Fruit fly (Drosophila melanogaster) Kc167 (cell line): ENCODE measurements around the gene CG32440.

Experiments used
- Myc ChIP-seq: fragments of >200 bp; optimal IDR thresholded peaks from 2 replicates; lab custom pipeline; 2017; ENCODE audit warnings: missing external identifiers
- Sin3A ChIP-seq: fragments of >200 bp; optimal IDR thresholded peaks from 2 replicates; lab custom pipeline; 2018; ENCODE audit warnings: missing external identifiers
- h ChIP-seq: fragments of >200 bp; optimal IDR thresholded peaks from 3 replicates; lab custom pipeline; 2018; ENCODE audit warnings: missing external identifiers
- insv ChIP-seq: fragments of >200 bp; optimal IDR thresholded peaks from 3 replicates; lab custom pipeline; 2018; ENCODE audit warnings: missing external identifiers
- psq ChIP-seq: fragments of >200 bp; optimal IDR thresholded peaks from 2 replicates; lab custom pipeline; 2017; ENCODE audit warnings: missing external identifiers
- ttk ChIP-seq: sonication (Bioruptor generic); optimal IDR thresholded peaks from 2 replicates; lab custom pipeline; 2017; ENCODE audit warnings: missing external identifiers

Gene CG32440

dm6 chr3L:21386917-21387316 is 26.9 kb downstream of the CG32440 start:
- TF ChIP-seq ttk (lab: Kevin White, UChicago) = no peak
- TF ChIP-seq Sin3A (lab: Kevin White, UChicago) = no peak
- TF ChIP-seq insv (lab: Kevin White, UChicago) = no peak
- TF ChIP-seq h (lab: Kevin White, UChicago) = no peak
- TF ChIP-seq psq (lab: Kevin White, UChicago) = no peak
- no peak for TF ChIP-seq Myc

dm6 chr3L:21388824-21389223 is 28.8 kb downstream of the CG32440 start:
- TF ChIP-seq insv (lab: Kevin White, UChicago) (no peak), Sin3A (lab: Kevin White, UChicago) (no peak), Myc (no peak), h (lab: Kevin White, UChicago) (no peak), psq (lab: Kevin White, UChicago) (no peak), ttk (lab: Kevin White, UChicago) (no peak)

dm6 chr3L:21389758-21390157 is 29.8 kb downstream of the CG32440 start:
- no peak for TF ChIP-seq insv (lab: Kevin White, UChicago)
- TF ChIP-seq ttk (lab: Kevin White, UChicago) = no peak
- no peak for TF ChIP-seq Sin3A (lab: Kevin White, UChicago)
- TF ChIP-seq psq (lab: Kevin White, UChicago) = no peak
- no peak for TF ChIP-seq Myc
- no peak for TF ChIP-seq h (lab: Kevin White, UChicago)

dm6 chr3L:21390431-21390830 is 30.5 kb downstream of the CG32440 start:
- no peak for TF ChIP-seq psq (lab: Kevin White, UChicago)
- no peak for TF ChIP-seq h (lab: Kevin White, UChicago)
- no peak for TF ChIP-seq Myc
- TF ChIP-seq insv (lab: Kevin White, UChicago) = no peak
- no peak for TF ChIP-seq ttk (lab: Kevin White, UChicago)
- TF ChIP-seq Sin3A (lab: Kevin White, UChicago) = no peak

dm6 chr3L:21398156-21398555 is 38.2 kb downstream of the CG32440 start:
- TF ChIP-seq Sin3A (lab: Kevin White, UChicago) (no peak), ttk (lab: Kevin White, UChicago) (no peak), psq (lab: Kevin White, UChicago) (no peak), Myc (no peak), insv (lab: Kevin White, UChicago) (no peak), h (lab: Kevin White, UChicago) (no peak)

- TF ChIP-seq Myc (no peak), Sin3A (lab: Kevin White, UChicago) (no peak), psq (lab: Kevin White, UChicago) (no peak), h (lab: Kevin White, UChicago) (no peak), ttk (lab: Kevin White, UChicago) (no peak), insv (lab: Kevin White, UChicago) (no peak)
Measured at dm6 chr3L:21400206-21400605, 40.2 kb downstream of the CG32440 start.

- no peak for TF ChIP-seq Sin3A (lab: Kevin White, UChicago)
- TF ChIP-seq psq (lab: Kevin White, UChicago) = no peak
- no peak for TF ChIP-seq h (lab: Kevin White, UChicago)
- TF ChIP-seq insv (lab: Kevin White, UChicago) = no peak
- no peak for TF ChIP-seq ttk (lab: Kevin White, UChicago)
- TF ChIP-seq Myc = no peak
Measured at dm6 chr3L:21402552-21402951, 42.6 kb downstream of the CG32440 start.

dm6 chr3L:21406638-21407037 is 46.7 kb downstream of the CG32440 start, which contains the start of gene sa:
Gene sa, minus strand, starts transcription at chr3L:21406738.
- TF ChIP-seq h (lab: Kevin White, UChicago) (no peak), insv (lab: Kevin White, UChicago) (no peak), psq (lab: Kevin White, UChicago) (no peak), Myc (no peak), ttk (lab: Kevin White, UChicago) (no peak), Sin3A (lab: Kevin White, UChicago) (no peak)
